Worm (Caenorhabditis elegans) whole organism, L4/young adult: ENCODE measurements around the gene rpb-9.

ENCODE experiments used
- W03F9.2 ChIP-seq: fragments of 150-350 bp; optimal IDR thresholded peaks from 2 replicates; lab custom pipeline; 2014; ENCODE audit warnings: missing biosample characterization, missing genetic modification characterization
- dao-5 ChIP-seq: sonication (generic microtip); optimal IDR thresholded peaks from 2 replicates; lab custom pipeline; 2016; ENCODE audit warnings: missing genotype, missing genetic modification characterization, moderate library complexity, missing compliant biosample characterization
- him-1 ChIP-seq: sonication (generic microtip); optimal IDR thresholded peaks from 2 replicates; lab custom pipeline; 2016; ENCODE audit warnings: missing genotype, missing genetic modification reagents, missing genetic modification characterization, missing compliant biosample characterization

ce11 chrV:8025259-8025658, 13.1 kb upstream of the rpb-9 start:
- TF ChIP-seq W03F9.2 (tag; lab: Kevin White, UChicago), result no peak
- no peak for TF ChIP-seq dao-5 (tag; lab: Kevin White, UChicago)
- no peak for TF ChIP-seq him-1 (tag; lab: Kevin White, UChicago)
